Fruit fly (Drosophila melanogaster) whole organism, prepupa: Measurements from ENCODE around the gene CARPB.

Experiments used
- Blimp-1 ChIP-seq: fragments of 200-800 bp; sonication (Bioruptor generic); optimal IDR thresholded peaks from 3 replicates; lab custom pipeline; 2017; ENCODE audit warnings: missing biosample characterization, missing genetic modification characterization, mild to moderate bottlenecking, moderate library complexity, missing genetic modification reagents
- CG34406 ChIP-seq: fragments of 200-800 bp; sonication (Bioruptor generic); optimal IDR thresholded peaks from 3 replicates; lab custom pipeline; 2016; ENCODE audit warnings: missing biosample characterization, missing genetic modification characterization
- CG9139 ChIP-seq: fragments of 200-800 bp; sonication (Bioruptor generic); optimal IDR thresholded peaks from 3 replicates; lab custom pipeline; 2017; ENCODE audit warnings: missing biosample characterization, mild to moderate bottlenecking, missing genetic modification characterization
- Smox ChIP-seq: fragments of 200-800 bp; sonication (Bioruptor generic); optimal IDR thresholded peaks from 3 replicates; lab custom pipeline; 2016; ENCODE audit warnings: missing biosample characterization, missing genetic modification characterization

DNA sequence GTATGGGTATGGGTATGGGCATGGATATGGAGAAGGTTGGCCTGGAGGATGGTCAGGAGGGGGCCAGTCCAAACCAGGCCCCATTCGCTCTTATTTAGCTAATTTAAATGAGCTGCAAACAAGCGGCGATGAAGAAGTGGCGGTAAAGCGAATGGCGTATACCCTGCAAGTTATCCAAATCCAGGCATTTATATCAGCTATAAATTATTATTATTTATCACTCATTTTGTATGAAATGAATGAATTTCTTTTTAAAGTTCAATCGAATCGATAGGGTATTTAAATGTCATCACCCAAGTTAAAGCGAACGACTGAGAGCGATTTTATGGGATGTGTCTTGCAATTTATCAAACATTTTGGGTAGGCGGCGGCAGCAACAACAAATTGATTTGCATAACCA is 40.9 kb upstream of the CARPB start:
- TF ChIP-seq Smox (GFP tag; lab: Kevin White, UChicago) (peak; percentile 25), CG9139 (GFP tag; lab: Kevin White, UChicago) (no peak), Blimp-1 (no peak), CG34406 (GFP tag; lab: Kevin White, UChicago) (no peak)
